Fruit fly (Drosophila melanogaster) Kc167 (cell line): Measurements from ENCODE around the gene CG31431.

Source experiments
- Myc ChIP-seq: fragments of >200 bp; optimal IDR thresholded peaks from 2 replicates; lab custom pipeline; 2017; ENCODE audit warnings: missing external identifiers
- Sin3A ChIP-seq: fragments of >200 bp; optimal IDR thresholded peaks from 2 replicates; lab custom pipeline; 2018; ENCODE audit warnings: missing external identifiers
- h ChIP-seq: fragments of >200 bp; optimal IDR thresholded peaks from 3 replicates; lab custom pipeline; 2018; ENCODE audit warnings: missing external identifiers
- insv ChIP-seq: fragments of >200 bp; optimal IDR thresholded peaks from 3 replicates; lab custom pipeline; 2018; ENCODE audit warnings: missing external identifiers
- psq ChIP-seq: fragments of >200 bp; optimal IDR thresholded peaks from 2 replicates; lab custom pipeline; 2017; ENCODE audit warnings: missing external identifiers
- ttk ChIP-seq: sonication (Bioruptor generic); optimal IDR thresholded peaks from 2 replicates; lab custom pipeline; 2017; ENCODE audit warnings: missing external identifiers

Gene CG31431

DNA sequence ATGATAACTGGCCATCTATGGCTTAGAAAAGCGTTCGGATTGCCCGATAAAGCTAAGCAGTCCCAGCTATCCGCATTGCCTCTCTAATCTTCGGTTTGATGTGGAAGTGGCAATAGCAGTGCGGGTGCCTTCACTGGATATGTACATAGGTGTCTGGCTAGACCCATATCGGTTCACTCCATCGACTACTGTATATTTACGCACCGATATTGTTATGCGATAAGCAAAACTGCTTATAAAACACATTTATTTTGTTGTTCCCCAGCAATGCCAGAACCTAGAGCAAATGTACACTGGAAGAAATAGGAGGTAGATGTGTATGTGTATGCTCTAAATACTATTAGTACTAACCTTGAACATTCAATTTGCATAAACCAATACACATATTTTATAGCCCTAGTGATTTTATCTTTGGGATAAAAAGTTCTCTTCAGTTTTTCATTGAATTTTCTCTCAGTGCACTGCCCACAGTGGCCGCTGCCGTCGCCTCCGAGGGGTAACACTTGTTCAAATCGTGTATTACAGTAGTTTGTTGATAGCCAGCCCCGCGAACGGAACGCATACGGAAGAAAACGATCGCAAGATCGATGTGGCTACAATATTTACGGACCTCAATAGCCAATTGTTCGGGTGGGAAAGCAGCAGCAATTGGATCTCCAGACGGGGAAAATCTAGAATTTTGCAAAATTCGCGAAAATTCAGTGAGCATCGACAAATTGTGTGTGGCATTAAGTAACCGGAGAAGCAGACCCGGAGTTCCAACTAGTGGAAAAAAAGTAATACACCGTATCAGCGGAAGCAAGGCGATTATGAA is at the start of gene CG31431:
Gene CG31431 (plus strand): TSS at position 524 of the 814 bp plus-strand sequence.
- TF ChIP-seq h (lab: Kevin White, UChicago) (no peak), Myc (no peak), ttk (lab: Kevin White, UChicago) (no peak), insv (lab: Kevin White, UChicago) (no peak), psq (no peak), Sin3A (lab: Kevin White, UChicago) (no peak)

DNA sequence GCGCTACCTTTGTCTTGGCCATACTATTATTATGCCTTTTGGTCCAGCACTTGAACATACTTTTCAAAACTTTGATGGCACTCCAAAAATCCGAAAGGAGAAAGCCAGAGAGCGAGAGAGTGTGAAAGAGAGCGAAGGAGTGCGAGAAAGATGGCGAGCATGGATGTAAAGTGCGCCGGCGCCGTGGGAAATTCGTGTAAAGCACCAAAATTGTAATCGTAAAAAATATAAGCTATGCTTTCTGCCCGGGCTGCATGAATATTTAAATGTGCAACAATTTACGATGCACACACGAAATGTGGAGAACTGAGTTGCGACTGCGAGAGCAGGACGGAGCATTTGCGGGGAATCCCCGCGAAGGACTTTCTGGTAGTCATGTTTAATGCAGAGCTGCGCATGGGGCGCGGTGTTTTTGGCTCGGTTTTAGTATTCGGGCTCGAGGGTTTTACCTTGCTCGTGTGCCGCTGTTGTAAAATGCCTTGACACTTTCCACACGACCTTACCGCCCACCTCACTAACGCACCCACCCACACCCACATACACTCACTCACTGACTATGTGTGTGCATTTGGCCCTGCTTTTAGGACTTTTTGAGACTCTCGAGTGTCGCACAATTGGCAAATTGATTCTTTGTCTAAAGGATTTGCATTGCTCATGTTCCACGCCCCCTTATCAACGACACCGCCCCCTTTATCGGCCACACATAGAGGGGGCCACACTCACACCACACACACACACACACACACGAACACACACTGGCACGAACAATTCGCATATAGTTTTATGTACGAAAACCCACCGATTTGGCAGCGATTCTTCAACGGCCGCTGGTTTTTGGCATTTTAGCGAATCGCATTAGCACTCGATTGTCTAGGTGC is 48.6 kb upstream of the CG31431 start:
- TF ChIP-seq psq (no peak), ttk (lab: Kevin White, UChicago) (no peak), h (lab: Kevin White, UChicago) (no peak), insv (lab: Kevin White, UChicago) (no peak), Sin3A (lab: Kevin White, UChicago) (no peak), Myc (no peak)

DNA sequence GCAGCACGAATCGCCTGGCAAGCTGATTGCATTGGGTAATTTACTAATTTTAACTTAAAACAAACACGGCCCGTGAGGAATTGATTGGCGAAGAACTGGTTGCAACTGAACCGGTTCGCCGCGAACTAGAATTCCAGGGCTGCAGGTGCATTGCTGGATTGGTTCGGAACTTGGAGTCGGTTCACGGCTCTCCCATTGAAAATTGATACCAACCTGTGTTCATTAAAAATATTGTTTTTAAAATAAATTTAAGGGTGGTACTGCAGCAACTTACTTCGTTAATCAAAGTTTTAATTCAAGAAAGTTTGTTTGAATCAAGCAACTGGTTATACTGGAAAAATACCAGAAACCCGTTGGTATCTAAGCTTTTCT is 47.9 kb upstream of the CG31431 start, which contains the start of gene CASK:
Gene CASK (minus strand): TSS at position 113 of the 372 bp plus-strand sequence.
- no peak for TF ChIP-seq Sin3A (lab: Kevin White, UChicago)
- no peak for TF ChIP-seq h (lab: Kevin White, UChicago)
- TF ChIP-seq psq, result no peak
- no peak for TF ChIP-seq insv (lab: Kevin White, UChicago)
- no peak for TF ChIP-seq Myc
- TF ChIP-seq ttk (lab: Kevin White, UChicago), result no peak

DNA sequence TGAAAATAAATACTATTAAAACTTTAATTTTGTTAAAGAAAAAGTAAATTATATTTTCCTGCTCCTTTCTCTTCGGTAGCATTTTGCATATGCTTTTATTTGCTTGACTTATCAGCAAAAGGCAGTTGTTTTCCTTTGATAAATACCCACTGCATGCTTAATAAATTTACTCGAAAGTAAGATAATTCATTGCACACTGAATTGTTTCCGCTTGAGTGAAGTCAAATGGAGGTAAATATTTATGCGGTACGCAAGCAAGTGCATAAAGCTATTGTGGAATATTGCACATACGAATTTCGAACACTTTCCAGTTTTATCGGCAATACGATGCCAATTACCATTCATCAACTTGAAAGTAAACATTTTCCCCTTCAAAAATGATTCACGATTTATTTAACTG is 47.4 kb upstream of the CG31431 start:
- no peak for TF ChIP-seq ttk (lab: Kevin White, UChicago)

DNA sequence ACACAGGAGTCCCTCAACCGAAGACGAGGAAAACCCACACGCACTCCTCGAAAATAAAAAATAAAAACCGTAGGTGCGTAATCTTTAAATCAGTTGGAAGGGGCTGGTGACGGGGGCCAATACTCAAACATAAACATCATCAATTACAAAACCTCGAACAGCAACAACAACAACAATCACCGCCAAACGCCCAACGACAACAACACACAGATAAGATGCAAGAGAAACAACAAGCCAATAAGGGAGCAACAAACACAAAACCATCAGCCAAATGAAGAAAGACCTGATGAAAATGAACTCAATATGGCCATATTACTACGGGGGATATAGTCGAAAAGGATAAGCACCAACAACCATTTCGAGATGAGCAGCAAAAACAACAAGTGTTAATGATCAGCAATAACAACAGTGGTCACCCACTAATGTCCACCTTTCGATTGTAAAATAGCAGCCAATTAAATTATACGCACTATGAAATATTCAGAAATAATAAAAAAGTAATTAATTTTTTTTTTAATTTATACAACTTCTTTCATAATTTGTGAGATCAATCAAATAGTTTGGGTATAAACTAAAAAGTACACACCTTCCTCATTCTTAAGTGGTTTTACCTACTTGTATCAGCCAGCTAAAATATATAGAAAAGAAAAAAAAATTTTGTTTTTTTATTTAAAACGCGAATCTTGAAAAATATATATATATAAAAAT is 46.6 kb upstream of the CG31431 start:
- TF ChIP-seq h (lab: Kevin White, UChicago) (no peak), ttk (lab: Kevin White, UChicago) (no peak), Myc (no peak), Sin3A (lab: Kevin White, UChicago) (no peak), psq (no peak), insv (lab: Kevin White, UChicago) (no peak)

- TF ChIP-seq insv (lab: Kevin White, UChicago) (no peak), h (lab: Kevin White, UChicago) (no peak), ttk (lab: Kevin White, UChicago) (no peak), Myc (no peak)
Measured at dm6 chr3R:21824407-21825006, 46.0 kb upstream of the CG31431 start.

- TF ChIP-seq Myc (no peak), insv (lab: Kevin White, UChicago) (no peak), Sin3A (lab: Kevin White, UChicago) (no peak), h (lab: Kevin White, UChicago) (no peak), psq (no peak), ttk (lab: Kevin White, UChicago) (no peak)
Measured at dm6 chr3R:21825140-21825539, 45.3 kb upstream of the CG31431 start.

dm6 chr3R:21825775-21826558 is 44.5 kb upstream of the CG31431 start:
- no peak for TF ChIP-seq insv (lab: Kevin White, UChicago)
- no peak for TF ChIP-seq h (lab: Kevin White, UChicago)
- no peak for TF ChIP-seq Sin3A (lab: Kevin White, UChicago)
- TF ChIP-seq ttk (lab: Kevin White, UChicago), result no peak
- TF ChIP-seq Myc, result no peak
- TF ChIP-seq psq, result no peak

- TF ChIP-seq psq (no peak), Myc (no peak), h (lab: Kevin White, UChicago) (no peak), insv (lab: Kevin White, UChicago) (no peak), Sin3A (lab: Kevin White, UChicago) (no peak), ttk (lab: Kevin White, UChicago) (no peak)
Measured at dm6 chr3R:21827453-21828039, 42.9 kb upstream of the CG31431 start.

DNA sequence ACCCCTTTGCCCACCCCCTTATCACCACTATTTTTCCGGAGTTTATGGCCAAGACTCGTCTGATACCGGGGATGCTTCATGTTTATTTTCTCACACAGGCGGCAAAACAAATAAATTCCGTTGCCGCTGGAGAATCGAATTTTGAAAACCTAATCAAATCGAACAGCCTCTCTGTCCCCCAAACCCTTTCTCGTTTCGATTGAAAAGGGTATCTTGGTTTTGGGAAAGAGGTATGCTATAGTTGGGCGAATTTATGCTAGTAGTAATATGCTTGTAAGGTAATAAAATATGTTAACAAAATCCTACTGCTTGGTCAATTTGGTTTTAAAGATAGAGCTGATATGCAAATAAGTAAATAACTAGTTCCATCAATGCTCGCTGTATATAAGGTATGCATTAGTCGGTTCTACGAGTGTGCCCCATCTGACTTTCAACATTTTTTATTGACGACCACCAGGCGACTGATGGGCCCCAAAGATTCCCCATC is 42.4 kb upstream of the CG31431 start:
- TF ChIP-seq h (lab: Kevin White, UChicago) (no peak), insv (lab: Kevin White, UChicago) (no peak), Myc (no peak), Sin3A (lab: Kevin White, UChicago) (no peak), psq (no peak), ttk (lab: Kevin White, UChicago) (no peak)
